Worm (Caenorhabditis elegans) whole organism, young adult: ENCODE results near the gene T10H9.1.

Experiments
- B0019.2 ChIP-seq: fragments of 200-800 bp; sonication (Bioruptor generic); conservative IDR thresholded peaks from 2 replicates; pipeline ENCODE4 v1.3.6; 2022; ENCODE audit warnings: missing genetic modification reagents, missing genetic modification characterization, missing compliant biosample characterization
- B0035.1 ChIP-seq: sonication (generic microtip); optimal IDR thresholded peaks from 2 replicates; lab custom pipeline; 2016; ENCODE audit warnings: missing genetic modification characterization, mild to moderate bottlenecking, missing compliant biosample characterization, missing genotype, missing genetic modification reagents
- C06A6.2 ChIP-seq: fragments of 200-800 bp; sonication (Bioruptor generic); conservative IDR thresholded peaks from 2 replicates; pipeline ENCODE4 v1.3.6; 2022; ENCODE audit warnings: missing genetic modification characterization, missing compliant biosample characterization
- C17E4.6 ChIP-seq: fragments of 200-800 bp; sonication (Bioruptor generic); IDR thresholded peaks from 2 replicates; pipeline ENCODE4 v1.3.6; 2022; ENCODE audit warnings: missing genetic modification reagents, missing genetic modification characterization, missing compliant biosample characterization
- D2030.7 ChIP-seq: fragments of 200-800 bp; sonication (Bioruptor generic); IDR thresholded peaks from 2 replicates; pipeline ENCODE4 v1.3.6; 2022; ENCODE audit warnings: missing genetic modification reagents, missing genetic modification characterization, missing compliant biosample characterization
- F33H1.4 ChIP-seq: fragments of 200-800 bp; sonication (Bioruptor generic); IDR thresholded peaks from 2 replicates; pipeline ENCODE4 v1.3.6; 2022; ENCODE audit warnings: missing genetic modification reagents, missing genetic modification characterization, missing compliant biosample characterization
- F37B4.10 ChIP-seq: fragments of 200-800 bp; sonication (Bioruptor generic); IDR thresholded peaks from 2 replicates; pipeline ENCODE4 v1.3.6; 2022; ENCODE audit warnings: missing genetic modification characterization, missing compliant biosample characterization
- F55B11.4 ChIP-seq: sonication (generic microtip); optimal IDR thresholded peaks from 2 replicates; lab custom pipeline; 2016; ENCODE audit warnings: missing compliant biosample characterization, missing genetic modification characterization, borderline replicate concordance; ENCODE audit not compliant: insufficient read depth
- Y53F4B.3 ChIP-seq: fragments of 200-800 bp; sonication (Bioruptor generic); IDR thresholded peaks from 2 replicates; pipeline ENCODE4 v1.3.6; 2022; ENCODE audit warnings: missing genetic modification reagents, missing genetic modification characterization, missing compliant biosample characterization
- Y56A3A.18 ChIP-seq: fragments of 200-800 bp; sonication (Bioruptor generic); IDR thresholded peaks from 2 replicates; pipeline ENCODE4 v1.3.6; 2022; ENCODE audit warnings: missing genetic modification reagents, missing genetic modification characterization, missing compliant biosample characterization
- Y79H2A.3 ChIP-seq: fragments of 200-800 bp; sonication (Bioruptor generic); conservative IDR thresholded peaks from 2 replicates; pipeline ENCODE4 v1.3.6; 2022; ENCODE audit warnings: missing genetic modification reagents, missing genetic modification characterization, missing compliant biosample characterization
- akir-1 ChIP-seq: fragments of 200-800 bp; sonication (Bioruptor generic); optimal IDR thresholded peaks from 2 replicates; lab custom pipeline; 2018; ENCODE audit warnings: mild to moderate bottlenecking, missing genetic modification characterization, moderate library complexity, missing compliant biosample characterization
- attf-5 ChIP-seq: fragments of 200-800 bp; sonication (Bioruptor generic); optimal IDR thresholded peaks from 2 replicates; lab custom pipeline; 2018; ENCODE audit warnings: mild to moderate bottlenecking, missing genetic modification characterization, missing compliant biosample characterization
- ccch-3 ChIP-seq: fragments of 200-800 bp; sonication (Bioruptor generic); optimal IDR thresholded peaks from 2 replicates; lab custom pipeline; 2018; ENCODE audit warnings: mild to moderate bottlenecking, missing genetic modification characterization, missing compliant biosample characterization
- cebp-1 ChIP-seq, 2 experiments: fragments of 200-800 bp in 1 of 2; sonication (Bioruptor generic) in 1 of 2; sonication (generic microtip) in 1 of 2; IDR thresholded peaks in 1 of 2; optimal IDR thresholded peaks in 1 of 2; 2 replicates each; pipeline versions ENCODE4 v1.3.6 to Lab custom; 2017 to 2022; ENCODE audit warnings: missing compliant biosample characterization in 2 of 2, missing genetic modification characterization in 2 of 2, mild to moderate bottlenecking in 1 of 2, missing genetic modification reagents in 1 of 2, moderate library complexity in 1 of 2
- ceh-100 ChIP-seq: fragments of 200-800 bp; sonication (Bioruptor generic); IDR thresholded peaks from 2 replicates; pipeline ENCODE4 v1.3.6; 2022; ENCODE audit warnings: missing genetic modification reagents, missing genetic modification characterization, missing compliant biosample characterization
- ceh-40 ChIP-seq: fragments of 200-800 bp; sonication (Bioruptor generic); IDR thresholded peaks from 2 replicates; pipeline ENCODE4 v1.3.6; 2022; ENCODE audit warnings: missing genetic modification characterization, missing compliant biosample characterization
- egl-44 ChIP-seq: fragments of 200-800 bp; sonication (Bioruptor generic); IDR thresholded peaks from 2 replicates; pipeline ENCODE4 v1.3.6; 2022; ENCODE audit warnings: missing genetic modification reagents, missing genetic modification characterization, missing compliant biosample characterization
- fkh-3 ChIP-seq: sonication (generic microtip); optimal IDR thresholded peaks from 2 replicates; lab custom pipeline; 2016; ENCODE audit warnings: mild to moderate bottlenecking, missing genetic modification characterization, missing compliant biosample characterization
- hlh-12 ChIP-seq: sonication (generic microtip); optimal IDR thresholded peaks from 2 replicates; lab custom pipeline; 2016; ENCODE audit warnings: missing genetic modification characterization, missing compliant biosample characterization
- hsf-1 ChIP-seq: fragments of 200-800 bp; sonication (Bioruptor generic); IDR thresholded peaks from 2 replicates; pipeline ENCODE4 v1.3.6; 2022; ENCODE audit warnings: missing genetic modification reagents, missing genetic modification characterization, missing compliant biosample characterization
- lag-1 ChIP-seq: fragments of 200-800 bp; sonication (Bioruptor generic); IDR thresholded peaks from 2 replicates; pipeline ENCODE4 v1.3.6; 2022; ENCODE audit warnings: missing genetic modification reagents, missing genetic modification characterization, missing compliant biosample characterization
- lin-26 ChIP-seq: fragments of 200-800 bp; sonication (Bioruptor generic); IDR thresholded peaks from 2 replicates; pipeline ENCODE4 v1.3.6; 2022; ENCODE audit warnings: missing genetic modification reagents, missing genetic modification characterization, missing compliant biosample characterization
- lin-35 ChIP-seq, 3 experiments: fragments of 150-350 bp in 2 of 3; sonication (generic microtip) in 1 of 3; optimal IDR thresholded peaks; 2 replicates each; lab custom pipeline; 2014 to 2018; ENCODE audit warnings: missing biosample characterization in 3 of 3, missing genetic modification characterization in 3 of 3, missing genetic modification reagents in 3 of 3
- lir-1 ChIP-seq: fragments of 200-800 bp; sonication (Bioruptor generic); conservative IDR thresholded peaks from 2 replicates; pipeline ENCODE4 v1.3.6; 2022; ENCODE audit warnings: missing genetic modification reagents, missing genetic modification characterization, missing compliant biosample characterization
- lsl-1 ChIP-seq: fragments of 200-800 bp; sonication (Bioruptor generic); optimal IDR thresholded peaks from 2 replicates; lab custom pipeline; 2018; ENCODE audit warnings: mild to moderate bottlenecking, missing genetic modification characterization, moderate library complexity, missing compliant biosample characterization
- madf-6 ChIP-seq: fragments of 200-800 bp; sonication (Bioruptor generic); IDR thresholded peaks from 2 replicates; pipeline ENCODE4 v1.3.6; 2022; ENCODE audit warnings: missing genetic modification reagents, missing genetic modification characterization, missing compliant biosample characterization
- mel-28 ChIP-seq: sonication (generic microtip); optimal IDR thresholded peaks from 2 replicates; lab custom pipeline; 2016; ENCODE audit warnings: borderline replicate concordance, mild to moderate bottlenecking, missing genetic modification characterization, missing compliant biosample characterization
- mxl-1 ChIP-seq: sonication (generic microtip); optimal IDR thresholded peaks from 2 replicates; lab custom pipeline; 2016; ENCODE audit warnings: missing genetic modification characterization, missing compliant biosample characterization
- nfya-2 ChIP-seq: fragments of 200-800 bp; sonication (Bioruptor generic); IDR thresholded peaks from 2 replicates; pipeline ENCODE4 v1.3.6; 2022; ENCODE audit warnings: missing genetic modification reagents, missing genetic modification characterization, missing compliant biosample characterization
- nfyb-1 ChIP-seq: fragments of 200-800 bp; sonication (Bioruptor generic); IDR thresholded peaks from 2 replicates; pipeline ENCODE4 v1.3.6; 2022; ENCODE audit warnings: missing genetic modification reagents, missing genetic modification characterization, missing compliant biosample characterization
- nhr-120 ChIP-seq: fragments of 200-800 bp; sonication (Bioruptor generic); IDR thresholded peaks from 2 replicates; pipeline ENCODE4 v1.3.6; 2022; ENCODE audit warnings: missing genetic modification characterization, missing compliant biosample characterization
- nhr-27 ChIP-seq: fragments of 200-800 bp; sonication (Bioruptor generic); optimal IDR thresholded peaks from 2 replicates; lab custom pipeline; 2018; ENCODE audit warnings: mild to moderate bottlenecking, missing genetic modification characterization, moderate library complexity, missing compliant biosample characterization
- pha-4 ChIP-seq: fragments of 150-350 bp; sonication (generic microtip); optimal IDR thresholded peaks from 2 replicates; lab custom pipeline; 2014; ENCODE audit warnings: missing biosample characterization, missing genetic modification reagents, missing genetic modification characterization
- rcor-1 ChIP-seq: fragments of 200-800 bp; sonication (Bioruptor generic); IDR thresholded peaks from 2 replicates; pipeline ENCODE4 v1.3.6; 2022; ENCODE audit warnings: missing genetic modification reagents, missing genetic modification characterization, missing compliant biosample characterization
- sdz-38 ChIP-seq: sonication (generic microtip); optimal IDR thresholded peaks from 2 replicates; lab custom pipeline; 2016; ENCODE audit warnings: missing genotype, missing genetic modification characterization, missing compliant biosample characterization
- snpc-1.1 ChIP-seq: sonication (generic microtip); optimal IDR thresholded peaks from 2 replicates; lab custom pipeline; 2017; ENCODE audit warnings: missing genetic modification characterization, mild to moderate bottlenecking, missing compliant biosample characterization, antibody characterized with exemption, moderate library complexity, missing genotype, missing genetic modification reagents; ENCODE audit not compliant: insufficient read depth
- snpc-3.4 ChIP-seq: sonication (generic microtip); optimal IDR thresholded peaks from 2 replicates; lab custom pipeline; 2017; ENCODE audit warnings: missing genetic modification characterization, mild to moderate bottlenecking, missing compliant biosample characterization, antibody characterized with exemption, moderate library complexity, missing genotype, missing genetic modification reagents
- snpc-4 ChIP-seq, 5 experiments: fragments of 150-350 bp in 1 of 5; sonication (generic microtip) in 4 of 5; optimal IDR thresholded peaks; 2 replicates each; lab custom pipeline; 2014 to 2018; ENCODE audit warnings: missing genetic modification characterization in 5 of 5, missing biosample characterization in 3 of 5, antibody characterized with exemption in 2 of 5, mild to moderate bottlenecking in 2 of 5, missing compliant biosample characterization in 2 of 5, missing genotype in 2 of 5, moderate library complexity in 2 of 5, missing genetic modification reagents in 1 of 5
- tbp1 ChIP-seq: fragments of 200-800 bp; sonication (Bioruptor generic); optimal IDR thresholded peaks from 2 replicates; lab custom pipeline; 2018; ENCODE audit warnings: mild to moderate bottlenecking, missing genetic modification characterization, missing compliant biosample characterization
- tbx-9 ChIP-seq: sonication (generic microtip); optimal IDR thresholded peaks from 2 replicates; lab custom pipeline; 2016; ENCODE audit warnings: borderline replicate concordance, missing genetic modification characterization, inconsistent platforms, missing compliant biosample characterization
- unc-62 ChIP-seq: fragments of 150-350 bp; optimal IDR thresholded peaks from 2 replicates; lab custom pipeline; 2014; ENCODE audit warnings: missing biosample characterization, missing genetic modification reagents, missing genetic modification characterization
- ztf-18 ChIP-seq: sonication (generic microtip); optimal IDR thresholded peaks from 2 replicates; lab custom pipeline; 2016; ENCODE audit warnings: missing genotype, mild to moderate bottlenecking, missing genetic modification characterization, missing compliant biosample characterization
- ztf-28 ChIP-seq: fragments of 200-800 bp; sonication (Bioruptor generic); IDR thresholded peaks from 2 replicates; pipeline ENCODE4 v1.3.6; 2022; ENCODE audit warnings: missing genetic modification reagents, missing genetic modification characterization, missing compliant biosample characterization

T10H9.1 gene

ce11 chrV:6606197-6606596, 43.2 kb upstream of the T10H9.1 start (continued):
- TF ChIP-seq snpc-4 (GFP tag; optimal IDR thresholded peaks at IDR 0.05; lab: Kevin White, UChicago) (no peak), snpc-4 (tag; optimal IDR thresholded peaks at IDR 0.05; lab: Kevin White, UChicago) (no peak)

ce11 chrV:6611058-6611457, 38.4 kb upstream of the T10H9.1 start, which contains the start of gene gon-14:
TSS of gene gon-14 (minus strand) at chrV:6611158.
- TF ChIP-seq attf-5 (GFP tag; lab: Kevin White, UChicago) (no peak), cebp-1 (GFP tag; IDR thresholded peaks at IDR 0.05; lab: Robert Waterston, UW) (no peak), cebp-1 (tag; optimal IDR thresholded peaks at IDR 0.05; lab: Kevin White, UChicago) (no peak), nhr-120 (GFP tag; lab: Robert Waterston, UW) (no peak), madf-6 (no peak), mel-28 (tag; lab: Kevin White, UChicago) (no peak), nhr-27 (tag; lab: Kevin White, UChicago) (no peak), lin-26 (GFP tag; lab: Robert Waterston, UW) (no peak), lsl-1 (GFP tag; lab: Kevin White, UChicago) (no peak), mxl-1 (tag; lab: Kevin White, UChicago) (no peak), pha-4 (tag; lab: Kevin White, UChicago) (no peak), Y56A3A.18 (GFP tag; lab: Robert Waterston, UW) (no peak), Y53F4B.3 (GFP tag; lab: Robert Waterston, UW) (no peak), hsf-1 (GFP tag; lab: Robert Waterston, UW) (no peak), B0035.1 (no peak), ztf-28 (no peak), sdz-38 (no peak), C06A6.2 (GFP tag; lab: Robert Waterston, UW) (no peak), F33H1.4 (GFP tag; lab: Robert Waterston, UW) (no peak), lag-1 (no peak)
- TF ChIP-seq, all 124 proteins: peak for 0

- TF ChIP-seq lin-35 (GFP tag; optimal IDR thresholded peaks at IDR 0.05; lab: Kevin White, UChicago), result peak in 1 of 3 experiments; percentile 19
- TF ChIP-seq F55B11.4 (tag; lab: Kevin White, UChicago), result no peak
- TF ChIP-seq ztf-18 (tag; lab: Kevin White, UChicago), result no peak
- no peak for TF ChIP-seq ccch-3 (GFP tag; lab: Kevin White, UChicago)
- TF ChIP-seq D2030.7 (GFP tag; lab: Robert Waterston, UW), result peak; percentile 24; the same call in 1 of the 2 replicates
- TF ChIP-seq tbp1, result no peak
- TF ChIP-seq Y79H2A.3 (GFP tag; lab: Robert Waterston, UW), result no peak
- no peak for TF ChIP-seq nfyb-1 (GFP tag; lab: Robert Waterston, UW)
- no peak for TF ChIP-seq ceh-100 (GFP tag; lab: Robert Waterston, UW)
- TF ChIP-seq fkh-3 (tag; lab: Kevin White, UChicago), result no peak
- TF ChIP-seq ceh-40 (GFP tag; lab: Robert Waterston, UW), result no peak
- TF ChIP-seq snpc-1.1 (tag; lab: Kevin White, UChicago), result no peak
- TF ChIP-seq egl-44, result no peak
- no peak for TF ChIP-seq F37B4.10 (GFP tag; lab: Robert Waterston, UW)
- peak; percentile 45 for TF ChIP-seq snpc-3.4 (tag; lab: Kevin White, UChicago)
- no peak for TF ChIP-seq cebp-1 (GFP tag; IDR thresholded peaks at IDR 0.05; lab: Robert Waterston, UW)
- no peak for TF ChIP-seq cebp-1 (tag; optimal IDR thresholded peaks at IDR 0.05; lab: Kevin White, UChicago)
- TF ChIP-seq akir-1 (GFP tag; lab: Kevin White, UChicago), result no peak
- TF ChIP-seq tbx-9, result no peak
- no peak for TF ChIP-seq hlh-12
- no peak for TF ChIP-seq lin-26 (GFP tag; lab: Robert Waterston, UW)
- no peak for TF ChIP-seq nfya-2
- TF ChIP-seq lir-1 (GFP tag; lab: Robert Waterston, UW), result no peak
- 0 out of 2 replicates have a peak, but pooled peaks have one; percentile 20 for TF ChIP-seq rcor-1
- TF ChIP-seq unc-62 (GFP tag; lab: Kevin White, UChicago), result no peak
- TF ChIP-seq C17E4.6 (GFP tag; lab: Robert Waterston, UW), result no peak
- TF ChIP-seq B0019.2 (GFP tag; lab: Robert Waterston, UW), result 0 out of 2 replicates have a peak, but pooled peaks have one; percentile 15
- no peak for TF ChIP-seq attf-5 (GFP tag; lab: Kevin White, UChicago)
- TF ChIP-seq nhr-27 (tag; lab: Kevin White, UChicago), result no peak
Measured at ce11 chrV:6611504-6611903, 37.9 kb upstream of the T10H9.1 start.
